Fruit fly (Drosophila melanogaster) whole organism, embryonic: ENCODE results near the gene CG1983.

Experiments
- CG16779 ChIP-seq: fragments of 200-800 bp; sonication (Bioruptor generic); IDR thresholded peaks from 2 replicates; pipeline ENCODE4 v1.3.6; 2022; ENCODE audit warnings: missing biosample characterization, missing genetic modification characterization
- CG2202 ChIP-seq: fragments of 200-800 bp; sonication (Bioruptor generic); optimal IDR thresholded peaks from 2 replicates; lab custom pipeline; 2018; ENCODE audit warnings: missing biosample characterization, mild to moderate bottlenecking, missing genetic modification characterization
- CG2678 ChIP-seq: fragments of 200-800 bp; sonication (Bioruptor generic); optimal IDR thresholded peaks from 3 replicates; lab custom pipeline; 2019; ENCODE audit warnings: missing biosample characterization, mild to moderate bottlenecking, missing genetic modification characterization, moderate library complexity
- CG4854 ChIP-seq: fragments of 200-800 bp; sonication (Bioruptor generic); optimal IDR thresholded peaks from 2 replicates; lab custom pipeline; 2016; ENCODE audit warnings: missing biosample characterization, missing genetic modification characterization, inconsistent platforms
- E2f1 ChIP-seq: fragments of 200-800 bp; sonication (Bioruptor generic); IDR thresholded peaks from 2 replicates; pipeline ENCODE4 v1.3.6; 2022; ENCODE audit warnings: missing biosample characterization, missing genetic modification characterization
- Sry-δ ChIP-seq: fragments of 200-800 bp; sonication (Bioruptor generic); optimal IDR thresholded peaks from 2 replicates; lab custom pipeline; 2016; ENCODE audit warnings: missing biosample characterization, missing genetic modification characterization
- dimm ChIP-seq: fragments of 200-800 bp; sonication (Bioruptor generic); IDR thresholded peaks from 2 replicates; pipeline ENCODE4 v1.3.6; 2022; ENCODE audit warnings: missing biosample characterization, missing genetic modification characterization
- odd ChIP-seq: fragments of 200-800 bp; sonication (Bioruptor generic); optimal IDR thresholded peaks from 2 replicates; lab custom pipeline; 2017; ENCODE audit warnings: missing biosample characterization, mild to moderate bottlenecking, missing genetic modification characterization
- zfh1 ChIP-seq: fragments of 200-800 bp; sonication (Bioruptor generic); IDR thresholded peaks from 3 replicates; pipeline ENCODE4 v1.3.6; 2022; ENCODE audit warnings: missing biosample characterization, missing genetic modification characterization

DNA sequence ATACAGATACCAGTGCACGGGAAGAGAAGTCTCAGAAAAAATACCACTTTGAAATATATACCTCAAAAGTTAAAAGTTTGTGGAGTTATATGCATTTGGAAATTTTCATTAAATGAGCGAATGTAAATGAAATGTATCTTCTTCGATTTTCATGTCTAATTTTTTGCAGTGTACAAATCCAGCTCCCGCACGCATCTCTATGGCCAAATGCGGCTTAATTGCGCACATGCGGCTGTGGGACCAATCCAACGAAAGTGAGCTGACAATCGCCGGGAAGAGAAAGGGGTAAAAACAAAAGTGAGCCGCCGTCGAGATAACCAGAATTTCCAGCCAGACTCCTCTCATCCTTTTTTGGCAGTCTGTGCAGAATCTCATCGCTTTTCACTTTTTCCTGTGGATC, 13.3 kb downstream of the CG1983 start:
- TF ChIP-seq odd (GFP tag; lab: Kevin White, UChicago) (no peak), zfh1 (GFP tag; lab: Robert Waterston, UW) (peak; percentile 54; the same call in 2 of the 3 replicates), E2f1 (GFP tag; lab: Robert Waterston, UW) (peak; percentile 31; the same call in 1 of the 2 replicates), CG2202 (tag; lab: Kevin White, UChicago) (no peak), CG16779 (GFP tag; lab: Robert Waterston, UW) (no peak), Sry-δ (no peak), dimm (GFP tag; lab: Robert Waterston, UW) (no peak), CG4854 (no peak), CG2678 (peak; percentile 20)
